Fruit fly (Drosophila melanogaster) whole organism, prepupa: ENCODE measurements around the gene Cht7.

Source experiments
- Blimp-1 ChIP-seq: fragments of 200-800 bp; sonication (Bioruptor generic); optimal IDR thresholded peaks from 3 replicates; lab custom pipeline; 2017; ENCODE audit warnings: missing biosample characterization, missing genetic modification characterization, mild to moderate bottlenecking, moderate library complexity, missing genetic modification reagents
- CG10631 ChIP-seq: fragments of 200-800 bp; sonication (Bioruptor generic); optimal IDR thresholded peaks from 2 replicates; lab custom pipeline; 2016; ENCODE audit warnings: missing biosample characterization, missing genetic modification characterization
- CG10669 ChIP-seq: fragments of 200-800 bp; sonication (Bioruptor generic); optimal IDR thresholded peaks from 3 replicates; lab custom pipeline; 2018; ENCODE audit warnings: missing biosample characterization, mild to moderate bottlenecking, missing genetic modification characterization, moderate library complexity
- CG11902 ChIP-seq: fragments of 200-800 bp; sonication (Bioruptor generic); optimal IDR thresholded peaks from 3 replicates; lab custom pipeline; 2016; ENCODE audit warnings: missing biosample characterization, missing genetic modification characterization
- CG15336 ChIP-seq: fragments of 200-800 bp; sonication (Bioruptor generic); IDR thresholded peaks from 2 replicates; pipeline ENCODE4 v1.3.6; 2022; ENCODE audit warnings: missing biosample characterization, missing genetic modification characterization
- CG1621 ChIP-seq: fragments of 200-800 bp; sonication (Bioruptor generic); optimal IDR thresholded peaks from 3 replicates; lab custom pipeline; 2018; ENCODE audit warnings: missing biosample characterization, mild to moderate bottlenecking, missing genetic modification characterization
- CG16779 ChIP-seq: fragments of 200-800 bp; sonication (Bioruptor generic); optimal IDR thresholded peaks from 3 replicates; lab custom pipeline; 2017; ENCODE audit warnings: missing biosample characterization, mild to moderate bottlenecking, missing genetic modification characterization
- CG3032 ChIP-seq: fragments of 200-800 bp; optimal IDR thresholded peaks from 2 replicates; lab custom pipeline; 2019; ENCODE audit warnings: missing biosample characterization, mild to moderate bottlenecking, missing genetic modification characterization, moderate library complexity
- CG31627 ChIP-seq: fragments of 200-800 bp; sonication (Bioruptor generic); optimal IDR thresholded peaks from 3 replicates; lab custom pipeline; 2016; ENCODE audit warnings: missing biosample characterization, missing genetic modification characterization
- CG3919 ChIP-seq: fragments of 200-800 bp; sonication (Bioruptor generic); optimal IDR thresholded peaks from 3 replicates; lab custom pipeline; 2016; ENCODE audit warnings: missing biosample characterization, missing genetic modification characterization
- CG4318 ChIP-seq: fragments of 200-800 bp; sonication (Bioruptor generic); optimal IDR thresholded peaks from 3 replicates; lab custom pipeline; 2017; ENCODE audit warnings: missing biosample characterization, mild to moderate bottlenecking, missing genetic modification characterization
- CG6163 ChIP-seq: fragments of 200-800 bp; sonication (Bioruptor generic); IDR thresholded peaks from 3 replicates; pipeline ENCODE4 v1.3.6; 2022; ENCODE audit warnings: missing biosample characterization, missing genetic modification characterization
- CG6276 ChIP-seq: fragments of 200-800 bp; sonication (Bioruptor generic); optimal IDR thresholded peaks from 2 replicates; lab custom pipeline; 2017; ENCODE audit warnings: missing biosample characterization, mild to moderate bottlenecking, missing genetic modification characterization
- CG6792 ChIP-seq: fragments of 200-800 bp; sonication (Bioruptor generic); optimal IDR thresholded peaks from 3 replicates; lab custom pipeline; 2016; ENCODE audit warnings: missing biosample characterization, missing genetic modification characterization
- CG6854 ChIP-seq: fragments of 200-800 bp; sonication (Bioruptor generic); optimal IDR thresholded peaks from 2 replicates; lab custom pipeline; 2017; ENCODE audit warnings: missing biosample characterization, mild to moderate bottlenecking, missing genetic modification characterization
- CG7368 ChIP-seq: fragments of 200-800 bp; sonication (Bioruptor generic); optimal IDR thresholded peaks from 3 replicates; lab custom pipeline; 2016; ENCODE audit warnings: missing biosample characterization, missing genetic modification characterization
- CG8119 ChIP-seq: fragments of 200-800 bp; sonication (Bioruptor generic); IDR thresholded peaks from 3 replicates; pipeline ENCODE4 v1.3.6; 2022; ENCODE audit warnings: missing biosample characterization, missing genetic modification characterization
- CG8319 ChIP-seq: fragments of 200-800 bp; sonication (Bioruptor generic); optimal IDR thresholded peaks from 3 replicates; lab custom pipeline; 2016; ENCODE audit warnings: missing biosample characterization, missing genetic modification characterization
- CG8632 ChIP-seq: fragments of 200-800 bp; sonication (Bioruptor generic); optimal IDR thresholded peaks from 3 replicates; lab custom pipeline; 2016; ENCODE audit warnings: missing biosample characterization, missing genetic modification characterization
- CG9139 ChIP-seq: fragments of 200-800 bp; sonication (Bioruptor generic); optimal IDR thresholded peaks from 3 replicates; lab custom pipeline; 2017; ENCODE audit warnings: missing biosample characterization, mild to moderate bottlenecking, missing genetic modification characterization
- Eip75B ChIP-seq: fragments of 200-800 bp; sonication (Bioruptor generic); optimal IDR thresholded peaks from 3 replicates; lab custom pipeline; 2016; ENCODE audit warnings: missing biosample characterization, missing genetic modification characterization
- Eip78C ChIP-seq: fragments of 200-800 bp; sonication (Bioruptor generic); peaks from one replicate; lab custom pipeline; 2016; ENCODE audit warnings: missing biosample characterization, missing genetic modification characterization
- Eip93F ChIP-seq: fragments of 200-800 bp; sonication (Bioruptor generic); optimal IDR thresholded peaks from 2 replicates; lab custom pipeline; 2016; ENCODE audit warnings: missing biosample characterization, mild to moderate bottlenecking, missing genetic modification characterization
- Ets21C ChIP-seq: fragments of 200-800 bp; sonication (Bioruptor generic); optimal IDR thresholded peaks from 3 replicates; lab custom pipeline; 2016; ENCODE audit warnings: missing biosample characterization, missing genetic modification characterization
- Ets96B ChIP-seq: fragments of 200-800 bp; optimal IDR thresholded peaks from 2 replicates; lab custom pipeline; 2019; ENCODE audit warnings: missing biosample characterization, mild to moderate bottlenecking, missing genetic modification characterization, moderate library complexity
- Gug ChIP-seq: fragments of 200-800 bp; sonication (Bioruptor generic); IDR thresholded peaks from 2 replicates; pipeline ENCODE4 v1.3.6; 2022; ENCODE audit warnings: missing biosample characterization, missing genetic modification characterization
- Hr38 ChIP-seq: sonication (Bioruptor generic); optimal IDR thresholded peaks from 2 replicates; lab custom pipeline; 2016; ENCODE audit warnings: missing biosample characterization, missing genetic modification characterization
- Hr39 ChIP-seq: fragments of 200-800 bp; sonication (Bioruptor generic); optimal IDR thresholded peaks from 2 replicates; lab custom pipeline; 2016; ENCODE audit warnings: missing biosample characterization, missing genetic modification characterization
- Hr4 ChIP-seq: fragments of 200-800 bp; sonication (Bioruptor generic); optimal IDR thresholded peaks from 3 replicates; lab custom pipeline; 2016; ENCODE audit warnings: missing biosample characterization, missing genetic modification characterization
- Lpt ChIP-seq: fragments of 200-800 bp; sonication (Bioruptor generic); optimal IDR thresholded peaks from 3 replicates; lab custom pipeline; 2016; ENCODE audit warnings: missing biosample characterization, missing genetic modification characterization
- Met ChIP-seq: fragments of 200-800 bp; sonication (Bioruptor generic); optimal IDR thresholded peaks from 3 replicates; lab custom pipeline; 2016; ENCODE audit warnings: missing biosample characterization, missing genetic modification characterization
- OdsH ChIP-seq: fragments of 200-800 bp; sonication (Bioruptor generic); optimal IDR thresholded peaks from 3 replicates; lab custom pipeline; 2016; ENCODE audit warnings: missing biosample characterization, missing genetic modification characterization
- Smox ChIP-seq: fragments of 200-800 bp; sonication (Bioruptor generic); optimal IDR thresholded peaks from 3 replicates; lab custom pipeline; 2016; ENCODE audit warnings: missing biosample characterization, missing genetic modification characterization
- Sox14 ChIP-seq: fragments of 200-800 bp; sonication (Bioruptor generic); optimal IDR thresholded peaks from 3 replicates; lab custom pipeline; 2016; ENCODE audit warnings: missing biosample characterization, missing genetic modification characterization
- Sox15 ChIP-seq: fragments of 200-800 bp; sonication (Bioruptor generic); optimal IDR thresholded peaks from 3 replicates; lab custom pipeline; 2016; ENCODE audit warnings: missing biosample characterization, missing genetic modification characterization
- acj6 ChIP-seq: fragments of 200-800 bp; sonication (Bioruptor generic); optimal IDR thresholded peaks from 3 replicates; lab custom pipeline; 2016; ENCODE audit warnings: missing biosample characterization, missing genetic modification characterization
- dac ChIP-seq: fragments of 200-800 bp; sonication (Bioruptor generic); optimal IDR thresholded peaks from 2 replicates; lab custom pipeline; 2017; ENCODE audit warnings: missing biosample characterization, mild to moderate bottlenecking, missing genetic modification characterization
- dsx ChIP-seq: fragments of 200-800 bp; optimal IDR thresholded peaks from 3 replicates; lab custom pipeline; 2019; ENCODE audit warnings: missing biosample characterization, mild to moderate bottlenecking, missing genetic modification characterization, moderate library complexity; ENCODE audit not compliant: poor library complexity, severe bottlenecking
- eg ChIP-seq: fragments of 200-800 bp; sonication (Bioruptor generic); IDR thresholded peaks from 3 replicates; pipeline ENCODE4 v1.3.6; 2022; ENCODE audit warnings: missing biosample characterization, missing genetic modification characterization
- esn ChIP-seq: fragments of 200-800 bp; sonication (Bioruptor generic); optimal IDR thresholded peaks from 2 replicates; lab custom pipeline; 2016; ENCODE audit warnings: missing biosample characterization, mild to moderate bottlenecking, missing genetic modification characterization, moderate library complexity
- fd85E ChIP-seq: fragments of 200-800 bp; sonication (Bioruptor generic); optimal IDR thresholded peaks from 3 replicates; lab custom pipeline; 2016; ENCODE audit warnings: missing biosample characterization, missing genetic modification characterization
- fkh ChIP-seq: fragments of 200-800 bp; sonication (Bioruptor generic); optimal IDR thresholded peaks from 3 replicates; lab custom pipeline; 2017; ENCODE audit warnings: missing biosample characterization, mild to moderate bottlenecking, missing genetic modification characterization, moderate library complexity
- lz ChIP-seq: fragments of 200-800 bp; sonication (Bioruptor generic); optimal IDR thresholded peaks from 3 replicates; lab custom pipeline; 2016; ENCODE audit warnings: missing biosample characterization, missing genetic modification characterization
- net ChIP-seq: fragments of 200-800 bp; sonication (Bioruptor generic); optimal IDR thresholded peaks from 3 replicates; lab custom pipeline; 2016; ENCODE audit warnings: missing biosample characterization, missing genetic modification characterization
- pdm3 ChIP-seq: fragments of 200-800 bp; sonication (Bioruptor generic); optimal IDR thresholded peaks from 3 replicates; lab custom pipeline; 2016; ENCODE audit warnings: missing biosample characterization, missing genetic modification characterization
- salr ChIP-seq, 2 experiments: fragments of 200-800 bp; sonication (Bioruptor generic); optimal IDR thresholded peaks; 3 replicates each; lab custom pipeline; 2016 to 2018; ENCODE audit warnings: missing biosample characterization in 2 of 2, missing genetic modification characterization in 2 of 2, mild to moderate bottlenecking in 1 of 2
- spab ChIP-seq: fragments of 200-800 bp; sonication (Bioruptor generic); optimal IDR thresholded peaks from 2 replicates; lab custom pipeline; 2017; ENCODE audit warnings: missing biosample characterization, mild to moderate bottlenecking, missing genetic modification characterization, missing genetic modification reagents
- ss ChIP-seq, 2 experiments: fragments of 200-800 bp; sonication (Bioruptor generic); optimal IDR thresholded peaks; 2 replicates in 1 of 2; 3 replicates in 1 of 2; lab custom pipeline; 2017 to 2018; ENCODE audit warnings: mild to moderate bottlenecking in 2 of 2, missing biosample characterization in 2 of 2, missing genetic modification characterization in 2 of 2, moderate library complexity in 1 of 2
- svp ChIP-seq: fragments of 200-800 bp; sonication (Bioruptor generic); peaks from one replicate; lab custom pipeline; 2016; ENCODE audit warnings: missing biosample characterization, missing genetic modification characterization
- vri ChIP-seq: fragments of 200-800 bp; sonication (Bioruptor generic); optimal IDR thresholded peaks from 3 replicates; lab custom pipeline; 2016; ENCODE audit warnings: missing biosample characterization, mild to moderate bottlenecking, missing genetic modification characterization

The Cht7 gene

dm6 chr3L:3070274-3071204, 36.2 kb downstream of the Cht7 start, which contains the start of the genes CG32486 and PAN3:
Gene CG32486, minus strand, starts transcription at chr3L:3070839.
Gene PAN3, plus strand, starts transcription at chr3L:3071133.
- TF ChIP-seq Hr39 (GFP tag; lab: Kevin White, UChicago) = no peak
- peak in 1 of 2 experiments; percentile 17 for TF ChIP-seq salr (GFP tag; optimal IDR thresholded peaks at IDR 0.05; lab: Kevin White, UChicago)
- TF ChIP-seq CG6792 (GFP tag; lab: Kevin White, UChicago) = no peak
- TF ChIP-seq CG31627 = no peak
- TF ChIP-seq CG3919 = peak; percentile 54
- TF ChIP-seq CG8319 = no peak
- TF ChIP-seq Eip78C = peak; percentile 78
- peak; percentile 65 for TF ChIP-seq net
- TF ChIP-seq ss (GFP tag; optimal IDR thresholded peaks at IDR 0.05; lab: Kevin White, UChicago) = peak; percentile 43 to 65
- TF ChIP-seq CG1621 (tag; lab: Kevin White, UChicago) = peak; percentile 99
- TF ChIP-seq fd85E (GFP tag; lab: Kevin White, UChicago) = peak; percentile 52
- TF ChIP-seq OdsH = no peak
- peak; percentile 32; the same call in 1 of the 3 replicates for TF ChIP-seq CG8119
- TF ChIP-seq CG11902 (GFP tag; lab: Kevin White, UChicago) = no peak
- no peak for TF ChIP-seq spab (GFP tag; lab: Kevin White, UChicago)
- TF ChIP-seq esn = peak; percentile 38
- peak; percentile 1 for TF ChIP-seq CG7368 (GFP tag; lab: Kevin White, UChicago)
- TF ChIP-seq Ets96B (tag; lab: Kevin White, UChicago) = peak; percentile 16
- TF ChIP-seq CG6276 = no peak
- TF ChIP-seq pdm3 (GFP tag; lab: Kevin White, UChicago) = no peak
- TF ChIP-seq Smox (GFP tag; lab: Kevin White, UChicago) = peak; percentile 21
- TF ChIP-seq vri (GFP tag; lab: Kevin White, UChicago) = peak; percentile 82
- TF ChIP-seq CG8632 (GFP tag; lab: Kevin White, UChicago) = no peak
- peak; percentile 41 for TF ChIP-seq Eip75B
- TF ChIP-seq Hr38 (GFP tag; lab: Kevin White, UChicago) = no peak
- TF ChIP-seq Lpt (GFP tag; lab: Kevin White, UChicago) = peak; percentile 61
- TF ChIP-seq Blimp-1 (GFP tag; lab: Kevin White, UChicago) = no peak
- peak; percentile 68 for TF ChIP-seq fkh
- no peak for TF ChIP-seq dac (GFP tag; lab: Kevin White, UChicago)
- no peak for TF ChIP-seq acj6
- TF ChIP-seq CG16779 = peak; percentile 54
- TF ChIP-seq CG10631 = peak; percentile 16
- peak; percentile 6 for TF ChIP-seq Met (GFP tag; lab: Kevin White, UChicago)
- peak; percentile 58 for TF ChIP-seq CG9139
- TF ChIP-seq CG3032 = peak; percentile 24
- no peak for TF ChIP-seq CG10669 (GFP tag; lab: Kevin White, UChicago)
- TF ChIP-seq CG4318 (GFP tag; lab: Kevin White, UChicago) = no peak
- no peak for TF ChIP-seq Hr4
- no peak for TF ChIP-seq Eip93F (GFP tag; lab: Kevin White, UChicago)
- no peak for TF ChIP-seq Sox15 (GFP tag; lab: Kevin White, UChicago)
- no peak for TF ChIP-seq Ets21C
- peak; percentile 73 for TF ChIP-seq svp
- peak; percentile 47; the same call in 2 of the 3 replicates for TF ChIP-seq eg
- peak; percentile 56 for TF ChIP-seq CG6854 (GFP tag; lab: Kevin White, UChicago)
- TF ChIP-seq Sox14 (GFP tag; lab: Kevin White, UChicago) = peak; percentile 60
- TF ChIP-seq dsx (GFP tag; lab: Kevin White, UChicago) = peak; percentile 96
- TF ChIP-seq CG6163 = peak; percentile 81
- TF ChIP-seq lz (GFP tag; lab: Kevin White, UChicago) = no peak
- TF ChIP-seq CG15336 (GFP tag; lab: Robert Waterston, UW) = peak; percentile 64; the same call in 1 of the 2 replicates
- no peak for TF ChIP-seq Gug
